Worm (Caenorhabditis elegans) whole organism, midembryonic: ENCODE measurements around the gene T26C11.4.
A peak's percentile ranks its signal among the peaks of the same experiment; 100 is the strongest.

Experiments used
- cog-1 ChIP-seq: sonication (generic microtip); optimal IDR thresholded peaks from 2 replicates; lab custom pipeline; 2016; ENCODE audit warnings: missing genetic modification characterization, missing compliant biosample characterization
- flt-1 ChIP-seq: fragments of 200-800 bp; sonication (Bioruptor generic); IDR thresholded peaks from 2 replicates; pipeline ENCODE4 v1.3.6; 2022; ENCODE audit warnings: missing genetic modification characterization, missing compliant biosample characterization
- klf-2 ChIP-seq: fragments of 200-800 bp; sonication (Bioruptor generic); conservative IDR thresholded peaks from 2 replicates; pipeline ENCODE4 v1.3.6; 2022; ENCODE audit warnings: missing genetic modification reagents, missing genetic modification characterization, missing compliant biosample characterization
- med-1 ChIP-seq: sonication (generic microtip); optimal IDR thresholded peaks from 2 replicates; lab custom pipeline; 2017; ENCODE audit warnings: missing genetic modification characterization, mild to moderate bottlenecking, missing compliant biosample characterization, antibody characterized with exemption, missing genetic modification reagents; ENCODE audit not compliant: insufficient read depth
- ref-1 ChIP-seq: fragments of 200-800 bp; sonication (Bioruptor generic); conservative IDR thresholded peaks from 2 replicates; pipeline ENCODE4 v1.3.6; 2022; ENCODE audit warnings: missing genetic modification reagents, missing genetic modification characterization, missing compliant biosample characterization
- ztf-23 ChIP-seq: fragments of 200-800 bp; sonication (Bioruptor generic); IDR thresholded peaks from 2 replicates; pipeline ENCODE4 v1.3.6; 2022; ENCODE audit warnings: missing genetic modification reagents, missing genetic modification characterization, missing compliant biosample characterization
- ztf-29 ChIP-seq: fragments of 200-800 bp; sonication (Bioruptor generic); IDR thresholded peaks from 2 replicates; pipeline ENCODE4 v1.3.6; 2022; ENCODE audit warnings: missing genetic modification reagents, missing genetic modification characterization, missing compliant biosample characterization

DNA sequence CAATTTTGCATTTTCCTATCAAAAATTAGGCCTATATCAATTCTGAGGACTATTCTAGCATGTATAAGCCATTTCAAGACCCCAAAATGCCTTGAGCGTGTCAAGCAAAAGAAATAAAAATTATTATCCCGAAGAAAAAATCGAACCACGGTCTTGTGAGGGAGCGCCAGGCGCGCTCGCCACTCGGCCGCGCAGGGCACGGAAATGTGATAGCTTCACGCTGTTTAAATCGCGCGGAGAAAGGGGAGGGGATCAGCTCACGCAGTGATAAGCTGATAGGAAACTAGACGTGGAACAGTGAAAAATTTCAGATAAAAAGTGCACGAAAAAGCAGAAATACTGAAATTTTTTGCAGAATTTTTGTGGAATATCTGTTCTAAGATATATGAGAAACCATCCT, 7.6 kb downstream of the T26C11.4 start:
- TF ChIP-seq cog-1 (tag; lab: Kevin White, UChicago) (peak; percentile 3), flt-1 (GFP tag; lab: Robert Waterston, UW) (peak; percentile 88), ref-1 (GFP tag; lab: Robert Waterston, UW) (peak; percentile 29; the same call in 1 of the 2 replicates), med-1 (GFP tag; lab: Kevin White, UChicago) (peak; percentile 7), ztf-23 (GFP tag; lab: Robert Waterston, UW) (peak; percentile 87), klf-2 (GFP tag; lab: Robert Waterston, UW) (peak; percentile 66), ztf-29 (GFP tag; lab: Robert Waterston, UW) (peak; percentile 60)
